Worm (Caenorhabditis elegans) whole organism, L4/young adult: ENCODE data around the gene F15H10.10.

ENCODE experiments used
- W03F9.2 ChIP-seq: fragments of 150-350 bp; optimal IDR thresholded peaks from 2 replicates; lab custom pipeline; 2014; ENCODE audit warnings: missing biosample characterization, missing genetic modification characterization
- dao-5 ChIP-seq: sonication (generic microtip); optimal IDR thresholded peaks from 2 replicates; lab custom pipeline; 2016; ENCODE audit warnings: missing genotype, missing genetic modification characterization, moderate library complexity, missing compliant biosample characterization
- him-1 ChIP-seq: sonication (generic microtip); optimal IDR thresholded peaks from 2 replicates; lab custom pipeline; 2016; ENCODE audit warnings: missing genotype, missing genetic modification reagents, missing genetic modification characterization, missing compliant biosample characterization

Gene F15H10.10

DNA sequence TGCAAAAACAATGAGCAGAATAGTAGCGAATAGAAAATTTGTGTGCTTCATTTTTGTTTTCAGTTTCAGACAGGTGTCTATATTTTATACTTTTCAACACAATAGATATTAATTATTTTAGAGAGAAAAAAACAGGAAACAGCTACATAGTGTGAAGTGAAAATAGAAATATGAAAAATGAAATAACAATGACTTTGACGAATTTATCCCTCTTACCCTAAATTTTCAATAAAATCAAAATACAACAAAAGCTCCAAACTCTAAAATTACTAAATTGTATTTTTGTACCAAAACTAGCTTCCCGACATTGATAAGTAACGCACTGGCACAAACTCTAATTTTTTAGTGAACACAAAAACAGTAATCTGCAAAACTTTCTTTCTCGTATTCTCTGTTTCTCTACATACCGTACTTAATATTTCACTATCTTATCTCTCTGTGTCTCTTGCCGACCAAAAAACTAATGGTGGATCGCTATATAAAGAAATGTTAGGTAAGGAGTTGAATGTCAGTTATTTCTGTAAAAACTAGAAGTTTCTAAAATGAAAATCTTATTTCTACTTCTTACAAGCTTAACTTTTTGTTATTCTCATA is 21.6 kb downstream of the F15H10.10 start, which contains the start of the genes col-151 and ugt-1:
Gene col-151 (minus strand): TSS at position 51 of the 594 bp plus-strand sequence.
Gene ugt-1 (plus strand): TSS at position 491 of the 594 bp plus-strand sequence.
- TF ChIP-seq him-1 (tag; lab: Kevin White, UChicago) (no peak), dao-5 (no peak), W03F9.2 (no peak)

DNA sequence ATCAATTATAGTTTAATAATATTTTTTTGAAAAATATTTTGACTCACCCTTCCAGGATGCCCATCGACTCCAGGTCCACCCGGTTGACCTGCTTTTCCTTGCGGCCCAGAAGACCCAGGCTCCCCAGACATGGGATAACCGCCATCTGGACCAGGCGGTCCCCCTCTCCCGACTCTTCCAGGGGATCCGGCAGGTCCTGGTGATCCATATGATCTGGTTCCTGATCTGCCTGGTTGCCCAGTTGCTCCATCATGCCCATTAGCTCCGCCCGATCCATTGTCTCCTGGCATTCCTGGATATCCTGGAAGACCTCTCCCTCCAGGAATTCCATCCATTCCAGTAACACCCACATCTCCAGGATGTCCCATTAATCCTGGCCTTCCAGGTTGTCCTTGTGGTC is 23.1 kb downstream of the F15H10.10 start:
- TF ChIP-seq him-1 (tag; lab: Kevin White, UChicago) (no peak), dao-5 (no peak), W03F9.2 (no peak)

DNA sequence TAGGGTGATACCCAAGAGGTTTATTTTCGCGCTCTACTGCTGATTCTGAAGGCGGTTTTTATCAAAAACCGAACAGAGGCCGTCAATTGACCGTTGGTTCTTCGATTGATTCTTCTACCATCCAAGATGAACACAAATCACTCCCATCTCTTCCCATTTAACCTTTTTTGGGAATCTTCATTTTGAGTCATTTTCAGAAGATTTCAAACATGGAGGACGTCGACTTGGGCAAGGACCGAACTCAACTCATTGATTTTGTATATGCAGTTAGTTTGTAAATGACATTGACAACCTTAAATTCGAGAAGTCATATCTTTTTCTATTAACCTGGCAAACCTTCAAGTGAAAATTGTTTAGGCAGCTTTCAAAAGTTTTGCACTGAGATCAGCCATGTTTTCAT is 28.5 kb downstream of the F15H10.10 start, which contains the start of gene AC3.5:
Gene AC3.5 (plus strand): TSS at position 210 of the 400 bp plus-strand sequence.
- TF ChIP-seq dao-5 = no peak
- no peak for TF ChIP-seq him-1 (tag; lab: Kevin White, UChicago)
- no peak for TF ChIP-seq W03F9.2

DNA sequence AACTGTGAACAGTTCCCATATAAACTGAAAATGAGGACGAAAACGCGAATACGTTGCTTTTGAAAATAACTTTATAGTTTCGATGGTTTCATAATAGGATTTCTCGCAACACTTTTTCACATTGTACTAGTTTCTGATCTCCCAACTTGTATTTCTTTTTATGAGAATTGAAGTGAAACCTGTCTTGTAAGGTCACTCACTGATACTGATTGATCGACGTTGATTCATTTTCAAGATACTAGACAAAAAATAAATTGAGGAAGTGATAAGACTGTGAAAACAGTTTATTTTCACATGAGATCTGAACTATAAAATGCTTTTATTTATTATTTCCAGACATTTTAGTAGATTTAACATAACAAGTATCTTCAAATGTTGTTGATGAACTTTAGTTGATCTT is 29.4 kb downstream of the F15H10.10 start:
- TF ChIP-seq him-1 (tag; lab: Kevin White, UChicago) (no peak), W03F9.2 (no peak), dao-5 (no peak)

DNA sequence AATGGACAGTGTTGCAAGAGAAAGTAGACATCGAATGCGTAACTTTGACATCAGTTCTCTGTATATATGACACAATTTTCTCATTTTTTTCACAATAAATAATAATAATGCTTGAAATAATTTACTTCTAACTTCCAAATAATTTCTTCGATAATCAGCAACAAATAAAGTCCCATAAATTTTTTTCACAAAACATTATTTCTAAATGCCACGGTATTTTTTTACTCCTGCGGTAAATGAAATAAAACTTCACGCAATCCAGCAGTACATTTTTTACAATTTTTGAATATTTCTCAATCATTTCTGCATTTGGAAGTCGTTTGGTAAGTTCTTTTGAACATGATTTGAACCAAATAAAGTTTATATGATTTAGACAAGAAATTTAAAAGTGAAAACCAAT is 32.9 kb downstream of the F15H10.10 start, which contains the start of gene spe-10:
Gene spe-10 (plus strand): TSS at position 301 of the 400 bp plus-strand sequence.
- TF ChIP-seq him-1 (tag; lab: Kevin White, UChicago) (no peak), dao-5 (no peak), W03F9.2 (no peak)

DNA sequence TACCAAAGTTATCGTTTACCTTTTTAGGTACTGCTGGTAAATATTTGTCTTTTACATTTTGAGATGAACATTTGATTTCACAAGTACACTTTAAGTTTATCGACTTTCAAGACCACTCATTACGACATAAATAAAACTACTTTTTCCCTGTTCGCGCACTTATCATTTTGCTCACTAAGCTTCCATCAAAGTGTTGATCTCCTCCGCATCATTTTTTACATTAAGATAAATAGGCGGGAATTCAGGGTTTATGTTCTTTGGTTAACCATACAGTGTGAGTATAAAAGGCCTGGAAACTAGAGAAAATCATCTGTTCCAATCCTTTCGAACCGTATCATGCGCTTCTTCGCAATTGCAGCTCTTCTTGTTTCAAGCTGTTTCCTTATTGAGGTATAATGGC is 34.7 kb downstream of the F15H10.10 start, which contains the start of gene pqn-2:
Gene pqn-2 (plus strand): TSS at position 301 of the 400 bp plus-strand sequence.
- TF ChIP-seq dao-5 (no peak), him-1 (tag; lab: Kevin White, UChicago) (no peak), W03F9.2 (no peak)

DNA sequence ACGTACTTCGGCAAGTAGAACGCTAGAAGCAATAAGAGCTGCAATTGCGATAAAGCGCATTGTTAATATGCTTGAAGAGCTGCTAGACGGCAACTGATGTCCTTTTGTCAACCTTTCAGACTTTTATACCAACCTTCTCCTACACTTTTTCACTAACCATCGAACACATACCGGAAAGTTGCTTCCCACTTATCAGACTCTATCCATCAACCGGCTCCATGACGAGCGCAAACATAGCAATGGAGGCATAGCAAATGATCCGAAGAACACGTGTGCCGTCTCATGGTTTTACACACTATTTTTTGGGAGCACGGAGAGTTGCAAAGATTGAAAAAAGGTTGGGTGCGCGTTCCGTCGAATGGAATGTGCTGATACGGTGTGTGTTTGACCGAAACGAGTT is 35.1 kb downstream of the F15H10.10 start, which contains the start of gene abu-1:
Gene abu-1 (minus strand): TSS at position 101 of the 400 bp plus-strand sequence.
- TF ChIP-seq him-1 (tag; lab: Kevin White, UChicago) = no peak
- TF ChIP-seq W03F9.2 = no peak

DNA sequence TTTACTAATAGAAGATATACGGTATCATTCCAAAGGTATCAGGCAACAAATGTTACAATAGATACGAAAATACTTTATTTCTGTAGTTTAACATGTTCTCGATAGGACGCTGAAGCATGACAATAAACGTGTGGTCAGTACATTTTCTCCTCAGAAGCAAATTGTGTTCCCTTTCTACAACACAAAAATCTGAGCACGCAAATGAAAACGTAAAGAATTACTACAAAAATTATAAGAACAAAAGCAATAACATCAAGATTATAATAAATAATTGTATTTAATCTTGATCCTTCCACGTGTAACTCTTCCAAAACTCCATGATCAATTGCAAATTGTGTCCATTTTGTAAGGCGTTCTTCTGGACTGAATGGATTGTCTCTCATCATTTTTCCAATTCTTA is 37.1 kb downstream of the F15H10.10 start:
- TF ChIP-seq him-1 (tag; lab: Kevin White, UChicago) (no peak), dao-5 (no peak), W03F9.2 (no peak)

DNA sequence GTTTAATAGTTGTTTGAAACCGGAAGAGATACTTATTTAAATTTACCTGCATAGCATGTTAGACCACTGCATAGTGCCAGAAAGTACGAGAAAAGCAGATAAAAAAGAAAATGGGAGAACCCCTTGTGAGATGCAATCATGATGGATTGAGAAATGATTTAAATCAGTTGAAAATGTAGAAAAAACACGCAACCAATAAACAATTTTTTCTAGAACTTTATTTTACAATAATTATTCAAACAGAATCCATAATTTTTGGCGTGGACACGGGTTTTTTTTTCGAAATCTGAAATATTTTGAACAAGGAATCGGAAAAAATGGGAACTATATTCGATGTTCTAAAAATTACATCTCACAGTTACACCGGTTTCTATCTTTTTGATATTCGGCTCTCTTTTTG is 37.5 kb downstream of the F15H10.10 start, which contains the start of gene AC3.12:
Gene AC3.12 (minus strand): TSS at position 101 of the 400 bp plus-strand sequence.
- TF ChIP-seq W03F9.2 (no peak), him-1 (tag; lab: Kevin White, UChicago) (no peak), dao-5 (no peak)

DNA sequence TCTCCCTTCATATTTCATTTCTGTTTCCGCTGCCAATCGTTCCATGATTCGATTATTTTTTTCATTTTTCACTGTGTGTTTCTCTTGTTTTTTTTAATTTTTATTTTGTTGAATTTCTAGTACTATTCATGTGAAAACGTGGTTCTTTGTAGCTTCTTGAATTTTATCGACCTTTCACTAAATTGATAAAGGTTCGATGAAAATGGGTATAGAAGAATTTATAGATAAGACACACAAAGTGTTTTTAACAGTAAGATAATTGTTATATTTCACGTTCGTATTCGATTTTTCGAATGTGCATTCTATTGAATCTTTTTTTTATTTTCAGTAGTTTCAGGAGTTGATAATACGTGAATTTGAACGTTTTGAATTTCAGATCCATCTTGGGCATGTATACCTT is 44.9 kb downstream of the F15H10.10 start, which contains the start of gene ugt-49:
Gene ugt-49 (plus strand): TSS at position 371 of the 400 bp plus-strand sequence.
- TF ChIP-seq dao-5 = no peak
- no peak for TF ChIP-seq W03F9.2
- no peak for TF ChIP-seq him-1 (tag; lab: Kevin White, UChicago)

DNA sequence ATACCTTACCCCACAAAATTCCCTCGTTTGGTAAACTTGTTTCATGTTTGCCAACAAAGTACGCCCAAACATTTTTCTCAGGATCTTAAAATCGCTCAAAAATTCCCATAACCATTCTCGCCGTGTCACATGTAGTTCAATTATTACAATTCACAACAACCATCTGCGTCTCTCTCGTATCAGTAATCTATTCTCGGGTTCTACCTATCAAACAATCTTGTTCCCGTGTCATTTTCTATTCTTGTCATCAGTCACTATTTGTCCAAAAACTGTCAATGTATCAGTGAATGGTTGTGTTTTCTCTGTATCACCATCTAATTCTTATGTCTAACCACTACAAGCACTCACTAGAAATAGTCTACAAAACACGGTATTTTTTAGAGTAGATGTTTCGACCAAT is 45.6 kb downstream of the F15H10.10 start:
- no peak for TF ChIP-seq him-1 (tag; lab: Kevin White, UChicago)
- TF ChIP-seq W03F9.2 = no peak
- no peak for TF ChIP-seq dao-5

DNA sequence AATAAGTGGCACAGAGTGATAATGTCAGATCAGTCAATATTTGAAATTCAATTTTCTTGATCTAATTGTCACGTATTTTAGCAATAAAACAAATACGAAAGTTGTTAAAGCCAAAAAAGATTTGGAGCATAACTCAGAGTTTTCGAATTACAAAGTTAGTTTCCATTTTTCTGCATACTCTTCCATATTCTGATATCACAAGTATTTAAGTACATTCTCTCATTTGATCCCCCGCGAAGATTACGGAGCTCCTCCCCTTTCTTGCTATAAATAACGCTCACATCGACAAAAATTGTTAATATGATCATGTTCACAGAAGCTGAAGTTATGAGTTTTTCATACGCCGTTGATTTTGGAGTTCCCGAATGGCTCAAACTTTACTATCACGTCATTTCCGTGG is 48.6 kb downstream of the F15H10.10 start, which contains the start of gene sri-20:
Gene sri-20 (plus strand): TSS at position 301 of the 400 bp plus-strand sequence.
- TF ChIP-seq W03F9.2 (no peak), dao-5 (no peak), him-1 (tag; lab: Kevin White, UChicago) (no peak)
